Worm (Caenorhabditis elegans) whole organism, midembryonic: ENCODE measurements around the gene K10D6.4.

Experiments used
- cog-1 ChIP-seq: sonication (generic microtip); optimal IDR thresholded peaks from 2 replicates; lab custom pipeline; 2016; ENCODE audit warnings: missing genetic modification characterization, missing compliant biosample characterization
- klf-2 ChIP-seq: fragments of 200-800 bp; sonication (Bioruptor generic); conservative IDR thresholded peaks from 2 replicates; pipeline ENCODE4 v1.3.6; 2022; ENCODE audit warnings: missing genetic modification reagents, missing genetic modification characterization, missing compliant biosample characterization
- med-1 ChIP-seq: sonication (generic microtip); optimal IDR thresholded peaks from 2 replicates; lab custom pipeline; 2017; ENCODE audit warnings: missing genetic modification characterization, mild to moderate bottlenecking, missing compliant biosample characterization, antibody characterized with exemption, missing genetic modification reagents; ENCODE audit not compliant: insufficient read depth
- ref-1 ChIP-seq: fragments of 200-800 bp; sonication (Bioruptor generic); conservative IDR thresholded peaks from 2 replicates; pipeline ENCODE4 v1.3.6; 2022; ENCODE audit warnings: missing genetic modification reagents, missing genetic modification characterization, missing compliant biosample characterization
- tab-1 ChIP-seq: fragments of 200-800 bp; sonication (Bioruptor generic); IDR thresholded peaks from 2 replicates; pipeline ENCODE4 v1.3.6; 2022; ENCODE audit warnings: missing genetic modification characterization, missing compliant biosample characterization
- ztf-23 ChIP-seq: fragments of 200-800 bp; sonication (Bioruptor generic); IDR thresholded peaks from 2 replicates; pipeline ENCODE4 v1.3.6; 2022; ENCODE audit warnings: missing genetic modification reagents, missing genetic modification characterization, missing compliant biosample characterization

DNA sequence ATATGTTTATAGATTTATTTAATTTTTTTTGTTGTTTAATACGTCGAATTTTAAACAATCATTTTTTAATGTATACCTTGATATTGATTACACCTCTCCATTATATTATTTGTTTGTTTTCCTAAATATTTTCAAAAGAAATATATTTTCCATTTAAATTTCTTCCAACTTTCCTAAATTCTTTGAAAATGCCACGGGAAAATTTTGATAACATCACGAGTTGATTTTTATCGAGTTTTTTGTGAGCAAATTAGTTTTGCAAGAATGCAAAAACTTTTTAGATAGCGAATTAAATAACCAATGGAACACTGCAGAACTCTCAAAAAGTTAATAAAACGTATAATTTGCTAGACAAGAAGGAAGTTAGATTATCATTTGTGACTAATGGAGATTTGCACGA lies 43.8 kb upstream of the K10D6.4 start, which contains the start of gene srg-42:
- TF ChIP-seq cog-1 (tag; lab: Kevin White, UChicago) = no peak
- no peak for TF ChIP-seq klf-2 (GFP tag; lab: Robert Waterston, UW)
- TF ChIP-seq ref-1 (GFP tag; lab: Robert Waterston, UW) = no peak
- no peak for TF ChIP-seq ztf-23
- TF ChIP-seq tab-1 (GFP tag; lab: Robert Waterston, UW) = no peak
- no peak for TF ChIP-seq med-1 (GFP tag; lab: Kevin White, UChicago)
